Fruit fly (Drosophila melanogaster): ENCODE results near the gene CG34164.

DNA sequence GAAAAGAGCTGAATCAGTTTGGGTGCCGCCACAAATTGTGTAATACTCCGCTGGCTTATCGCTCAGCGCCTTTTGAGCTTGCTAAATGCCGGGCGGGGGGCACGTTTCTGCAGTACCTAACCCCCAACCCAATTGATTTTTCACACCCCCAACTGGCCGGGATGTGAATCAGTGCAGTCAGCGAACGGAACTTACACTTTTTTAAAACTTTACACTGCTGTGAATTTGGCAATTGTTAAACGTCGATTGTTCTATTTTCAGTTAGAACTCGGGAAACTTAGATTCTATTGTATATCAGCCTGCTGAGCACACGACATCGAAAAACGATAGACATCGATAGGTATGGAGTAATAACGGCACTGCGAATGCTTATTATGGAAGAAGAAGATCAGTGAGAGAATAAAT is 18.0 kb upstream of the CG34164 start, which contains the start of gene Tom70:
- TF ChIP-seq rn (GFP tag; IDR thresholded peaks at IDR 0.05) (no peak), CG8301 (tag; optimal IDR thresholded peaks at IDR 0.05) (no peak)
